Fruit fly (Drosophila melanogaster) whole organism, prepupa: ENCODE data around the gene Npc1a.

Experiments used
- Blimp-1 ChIP-seq: fragments of 200-800 bp; sonication (Bioruptor generic); optimal IDR thresholded peaks from 3 replicates; lab custom pipeline; 2017; ENCODE audit warnings: missing biosample characterization, missing genetic modification characterization, mild to moderate bottlenecking, moderate library complexity, missing genetic modification reagents
- CG11902 ChIP-seq: fragments of 200-800 bp; sonication (Bioruptor generic); optimal IDR thresholded peaks from 3 replicates; lab custom pipeline; 2016; ENCODE audit warnings: missing biosample characterization, missing genetic modification characterization
- CG1621 ChIP-seq: fragments of 200-800 bp; sonication (Bioruptor generic); optimal IDR thresholded peaks from 3 replicates; lab custom pipeline; 2018; ENCODE audit warnings: missing biosample characterization, mild to moderate bottlenecking, missing genetic modification characterization
- CG16779 ChIP-seq: fragments of 200-800 bp; sonication (Bioruptor generic); optimal IDR thresholded peaks from 3 replicates; lab custom pipeline; 2017; ENCODE audit warnings: missing biosample characterization, mild to moderate bottlenecking, missing genetic modification characterization
- CG3032 ChIP-seq: fragments of 200-800 bp; optimal IDR thresholded peaks from 2 replicates; lab custom pipeline; 2019; ENCODE audit warnings: missing biosample characterization, mild to moderate bottlenecking, missing genetic modification characterization, moderate library complexity
- CG34406 ChIP-seq: fragments of 200-800 bp; sonication (Bioruptor generic); optimal IDR thresholded peaks from 3 replicates; lab custom pipeline; 2016; ENCODE audit warnings: missing biosample characterization, missing genetic modification characterization
- CG3919 ChIP-seq: fragments of 200-800 bp; sonication (Bioruptor generic); optimal IDR thresholded peaks from 3 replicates; lab custom pipeline; 2016; ENCODE audit warnings: missing biosample characterization, missing genetic modification characterization
- CG4318 ChIP-seq: fragments of 200-800 bp; sonication (Bioruptor generic); optimal IDR thresholded peaks from 3 replicates; lab custom pipeline; 2017; ENCODE audit warnings: missing biosample characterization, mild to moderate bottlenecking, missing genetic modification characterization
- CG6163 ChIP-seq: fragments of 200-800 bp; sonication (Bioruptor generic); IDR thresholded peaks from 3 replicates; pipeline ENCODE4 v1.3.6; 2022; ENCODE audit warnings: missing biosample characterization, missing genetic modification characterization
- CG6808 ChIP-seq: fragments of 200-800 bp; sonication (Bioruptor generic); optimal IDR thresholded peaks from 3 replicates; lab custom pipeline; 2017; ENCODE audit warnings: missing biosample characterization, missing genetic modification characterization, mild to moderate bottlenecking, moderate library complexity, missing genetic modification reagents
- CG8319 ChIP-seq: fragments of 200-800 bp; sonication (Bioruptor generic); optimal IDR thresholded peaks from 3 replicates; lab custom pipeline; 2016; ENCODE audit warnings: missing biosample characterization, missing genetic modification characterization
- CG8632 ChIP-seq: fragments of 200-800 bp; sonication (Bioruptor generic); optimal IDR thresholded peaks from 3 replicates; lab custom pipeline; 2016; ENCODE audit warnings: missing biosample characterization, missing genetic modification characterization
- Eip93F ChIP-seq: fragments of 200-800 bp; sonication (Bioruptor generic); optimal IDR thresholded peaks from 2 replicates; lab custom pipeline; 2016; ENCODE audit warnings: missing biosample characterization, mild to moderate bottlenecking, missing genetic modification characterization
- Ets21C ChIP-seq: fragments of 200-800 bp; sonication (Bioruptor generic); optimal IDR thresholded peaks from 3 replicates; lab custom pipeline; 2016; ENCODE audit warnings: missing biosample characterization, missing genetic modification characterization
- Gug ChIP-seq: fragments of 200-800 bp; sonication (Bioruptor generic); IDR thresholded peaks from 2 replicates; pipeline ENCODE4 v1.3.6; 2022; ENCODE audit warnings: missing biosample characterization, missing genetic modification characterization
- Hr4 ChIP-seq: fragments of 200-800 bp; sonication (Bioruptor generic); optimal IDR thresholded peaks from 3 replicates; lab custom pipeline; 2016; ENCODE audit warnings: missing biosample characterization, missing genetic modification characterization
- Lpt ChIP-seq: fragments of 200-800 bp; sonication (Bioruptor generic); optimal IDR thresholded peaks from 3 replicates; lab custom pipeline; 2016; ENCODE audit warnings: missing biosample characterization, missing genetic modification characterization
- achi ChIP-seq: fragments of 200-800 bp; sonication (Bioruptor generic); optimal IDR thresholded peaks from 3 replicates; lab custom pipeline; 2016; ENCODE audit warnings: missing biosample characterization, missing genetic modification characterization
- eg ChIP-seq: fragments of 200-800 bp; sonication (Bioruptor generic); IDR thresholded peaks from 3 replicates; pipeline ENCODE4 v1.3.6; 2022; ENCODE audit warnings: missing biosample characterization, missing genetic modification characterization
- fkh ChIP-seq: fragments of 200-800 bp; sonication (Bioruptor generic); optimal IDR thresholded peaks from 3 replicates; lab custom pipeline; 2017; ENCODE audit warnings: missing biosample characterization, mild to moderate bottlenecking, missing genetic modification characterization, moderate library complexity
- lz ChIP-seq: fragments of 200-800 bp; sonication (Bioruptor generic); optimal IDR thresholded peaks from 3 replicates; lab custom pipeline; 2016; ENCODE audit warnings: missing biosample characterization, missing genetic modification characterization
- net ChIP-seq: fragments of 200-800 bp; sonication (Bioruptor generic); optimal IDR thresholded peaks from 3 replicates; lab custom pipeline; 2016; ENCODE audit warnings: missing biosample characterization, missing genetic modification characterization
- salr ChIP-seq, 2 experiments: fragments of 200-800 bp; sonication (Bioruptor generic); optimal IDR thresholded peaks; 3 replicates each; lab custom pipeline; 2016 to 2018; ENCODE audit warnings: missing biosample characterization in 2 of 2, missing genetic modification characterization in 2 of 2, mild to moderate bottlenecking in 1 of 2
- ss ChIP-seq, 2 experiments: fragments of 200-800 bp; sonication (Bioruptor generic); optimal IDR thresholded peaks; 2 replicates in 1 of 2; 3 replicates in 1 of 2; lab custom pipeline; 2017 to 2018; ENCODE audit warnings: mild to moderate bottlenecking in 2 of 2, missing biosample characterization in 2 of 2, missing genetic modification characterization in 2 of 2, moderate library complexity in 1 of 2
- vri ChIP-seq: fragments of 200-800 bp; sonication (Bioruptor generic); optimal IDR thresholded peaks from 3 replicates; lab custom pipeline; 2016; ENCODE audit warnings: missing biosample characterization, mild to moderate bottlenecking, missing genetic modification characterization

Npc1a gene

DNA sequence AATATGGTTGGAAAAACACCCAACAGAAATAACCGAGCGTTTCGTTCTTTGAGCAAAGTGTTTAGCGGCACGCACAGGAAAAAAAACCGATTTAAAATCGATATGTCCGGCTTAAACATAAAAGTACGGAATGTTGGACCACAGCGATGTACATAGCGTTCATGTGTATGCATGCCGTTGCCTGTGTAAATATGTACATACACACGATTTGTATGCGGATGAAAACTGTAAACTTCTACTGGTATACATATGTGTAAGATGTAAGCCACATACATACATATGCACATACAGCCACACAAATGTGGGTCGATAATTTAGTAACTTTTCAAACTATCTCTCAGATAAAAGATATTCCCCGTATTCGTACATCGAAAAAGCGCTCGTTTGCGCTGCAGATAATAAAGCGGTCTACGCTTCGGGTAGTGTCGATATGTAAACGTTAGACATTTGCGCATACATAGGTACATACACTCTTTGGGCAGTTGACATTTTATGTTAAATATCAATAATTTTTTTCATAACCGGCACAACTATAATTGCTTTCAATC lies 28.7 kb upstream of the Npc1a start:
- TF ChIP-seq salr (GFP tag; optimal IDR thresholded peaks at IDR 0.05; lab: Kevin White, UChicago) (no peak), Gug (GFP tag; lab: Robert Waterston, UW) (no peak), fkh (GFP tag; lab: Kevin White, UChicago) (peak; percentile 94), CG8632 (GFP tag; lab: Kevin White, UChicago) (no peak), CG1621 (no peak), Blimp-1 (GFP tag; lab: Kevin White, UChicago) (no peak), CG3919 (GFP tag; lab: Kevin White, UChicago) (no peak)

DNA sequence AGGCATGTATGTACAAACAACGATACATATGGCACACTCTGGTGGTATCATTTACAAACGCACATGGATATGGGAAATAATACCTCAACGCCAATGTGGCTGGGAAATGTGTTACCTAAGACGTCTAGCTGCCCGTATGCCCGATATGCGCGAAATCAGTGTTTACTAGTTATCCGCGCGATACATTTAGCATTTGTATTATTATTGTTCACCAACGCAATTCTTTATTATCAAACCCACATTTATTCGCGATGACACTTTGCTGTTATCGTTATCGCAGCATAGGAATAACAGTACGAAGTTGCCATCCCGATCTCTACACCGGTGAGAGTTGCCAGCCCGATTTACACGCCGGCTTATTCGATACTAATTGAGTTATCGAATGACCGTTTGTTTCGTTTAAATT lies 25.8 kb upstream of the Npc1a start, which contains the start of gene chico:
TSS of gene chico (minus strand) at position 294 of the 406 bp plus-strand sequence.
- TF ChIP-seq Blimp-1 (GFP tag; lab: Kevin White, UChicago), result no peak
- no peak for TF ChIP-seq Lpt
- TF ChIP-seq salr (GFP tag; optimal IDR thresholded peaks at IDR 0.05; lab: Kevin White, UChicago), result no peak
- TF ChIP-seq CG11902, result no peak
- TF ChIP-seq CG3032, result no peak
- no peak for TF ChIP-seq CG4318 (GFP tag; lab: Kevin White, UChicago)
- TF ChIP-seq achi (GFP tag; lab: Kevin White, UChicago), result no peak
- no peak for TF ChIP-seq eg (GFP tag; lab: Robert Waterston, UW)
- no peak for TF ChIP-seq lz (GFP tag; lab: Kevin White, UChicago)
- TF ChIP-seq CG16779 (tag; lab: Kevin White, UChicago), result no peak
- no peak for TF ChIP-seq Ets21C (GFP tag; lab: Kevin White, UChicago)
- TF ChIP-seq CG3919 (GFP tag; lab: Kevin White, UChicago), result no peak
- no peak for TF ChIP-seq CG6163 (GFP tag; lab: Robert Waterston, UW)
- no peak for TF ChIP-seq Hr4
- TF ChIP-seq CG6808 (GFP tag; lab: Kevin White, UChicago), result no peak

DNA sequence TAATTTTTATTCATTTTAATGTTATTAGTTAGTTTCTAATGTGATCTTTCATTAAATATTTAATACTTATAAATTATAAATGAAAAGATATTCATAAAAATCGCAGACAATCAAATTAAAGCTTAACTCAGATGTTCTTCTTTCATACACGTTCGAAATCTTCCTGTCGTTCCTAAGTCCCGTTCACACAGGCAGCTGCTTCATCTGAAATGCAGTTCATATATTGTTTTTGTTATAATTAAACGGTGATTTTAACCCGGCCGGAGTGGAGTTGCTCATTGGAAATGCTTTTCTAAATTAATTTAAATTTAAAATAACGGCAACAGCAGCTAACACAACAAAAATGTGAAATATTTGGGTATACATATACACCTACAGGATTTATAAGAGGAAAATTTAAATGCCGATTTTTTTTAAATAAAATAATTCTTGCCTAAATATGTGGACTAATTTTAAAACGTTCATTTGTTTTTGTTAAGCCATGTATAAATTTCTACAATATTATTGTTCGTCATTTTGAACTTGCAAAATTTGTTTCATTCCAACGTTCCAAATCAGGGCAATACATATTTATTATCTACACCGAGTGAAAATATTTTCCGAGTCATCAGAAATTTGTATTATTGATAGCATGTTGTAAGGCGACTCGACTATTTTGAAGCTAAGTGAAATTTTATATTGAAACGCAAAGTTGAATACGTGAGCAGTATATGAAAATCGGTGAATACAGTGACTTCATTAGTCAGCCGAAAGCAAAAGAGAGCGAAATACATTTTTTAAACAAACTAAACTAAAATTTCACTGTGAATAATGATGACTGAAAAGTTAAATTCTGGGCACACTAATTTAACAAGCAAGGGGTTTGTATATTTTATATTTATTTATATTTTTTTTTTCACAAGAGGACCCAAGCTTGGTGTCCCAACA lies 18.0 kb upstream of the Npc1a start, which contains the start of gene me31B:
TSS of gene me31B (plus strand) at position 616 of the 927 bp plus-strand sequence.
- TF ChIP-seq CG3032 (peak; percentile 14), Eip93F (GFP tag; lab: Kevin White, UChicago) (peak; percentile 7), vri (GFP tag; lab: Kevin White, UChicago) (no peak), Hr4 (no peak)

DNA sequence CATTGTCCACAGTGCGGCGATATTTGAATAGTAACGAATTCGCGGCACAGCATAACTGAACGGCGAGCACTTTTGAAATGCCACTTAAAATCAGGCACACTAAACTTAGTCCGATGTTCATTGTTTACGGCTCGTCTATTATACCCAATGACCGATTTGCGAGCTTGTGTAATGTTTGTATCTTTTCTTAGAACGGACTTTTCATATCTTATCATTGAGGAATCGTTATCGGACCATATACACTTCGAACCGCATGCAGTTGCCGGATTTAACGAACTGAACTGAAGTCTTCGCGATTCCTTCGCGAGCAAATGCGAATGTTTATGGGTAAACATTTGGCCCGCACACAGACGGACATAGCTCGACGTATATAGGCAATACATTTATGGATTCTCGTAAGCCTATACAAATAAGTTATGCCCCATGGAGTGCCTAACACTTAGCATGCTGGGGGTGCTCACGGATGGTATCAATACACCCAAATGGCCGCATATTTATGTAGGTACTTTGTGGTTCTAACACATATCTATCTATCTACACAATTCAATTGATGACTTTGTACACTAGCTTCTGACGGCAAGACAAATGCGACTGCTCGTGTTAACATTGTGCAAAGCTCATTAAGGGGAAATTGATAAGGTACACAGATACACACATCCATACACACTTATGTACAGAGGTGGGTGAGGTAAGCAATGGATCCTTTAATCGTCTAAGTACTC lies 16.9 kb upstream of the Npc1a start, which contains the start of gene mthl15:
TSS of gene mthl15 (minus strand) at position 593 of the 722 bp plus-strand sequence.
- TF ChIP-seq ss (GFP tag; optimal IDR thresholded peaks at IDR 0.05; lab: Kevin White, UChicago) (no peak), fkh (GFP tag; lab: Kevin White, UChicago) (peak; percentile 90), CG3032 (no peak), vri (GFP tag; lab: Kevin White, UChicago) (peak; percentile 34)

DNA sequence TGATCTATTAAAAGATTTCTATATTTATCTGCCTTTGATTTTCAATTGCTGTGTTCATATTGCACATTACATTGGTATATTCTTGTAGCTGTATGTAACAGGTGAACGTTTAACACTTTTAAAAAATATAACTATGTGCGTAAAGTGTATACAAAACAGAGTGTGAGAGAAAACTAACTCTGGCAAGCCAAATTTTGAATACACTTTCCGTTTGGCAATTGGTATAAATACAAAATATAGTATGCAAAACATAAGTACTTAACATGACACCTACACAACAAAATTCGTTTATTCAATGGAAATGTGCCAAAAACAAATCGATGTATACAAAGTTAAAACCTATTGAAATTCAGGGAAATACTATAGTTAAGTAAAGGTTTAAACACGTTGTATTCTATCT lies 11.8 kb upstream of the Npc1a start:
- TF ChIP-seq net (GFP tag; lab: Kevin White, UChicago), result no peak
- TF ChIP-seq CG34406 (GFP tag; lab: Kevin White, UChicago), result no peak
- no peak for TF ChIP-seq CG8319
- no peak for TF ChIP-seq ss (GFP tag; optimal IDR thresholded peaks at IDR 0.05; lab: Kevin White, UChicago)
- TF ChIP-seq, all 60 proteins: peak for 0
